Worm (Caenorhabditis elegans): ENCODE data around the gene dhs-19.

Gene dhs-19

DNA sequence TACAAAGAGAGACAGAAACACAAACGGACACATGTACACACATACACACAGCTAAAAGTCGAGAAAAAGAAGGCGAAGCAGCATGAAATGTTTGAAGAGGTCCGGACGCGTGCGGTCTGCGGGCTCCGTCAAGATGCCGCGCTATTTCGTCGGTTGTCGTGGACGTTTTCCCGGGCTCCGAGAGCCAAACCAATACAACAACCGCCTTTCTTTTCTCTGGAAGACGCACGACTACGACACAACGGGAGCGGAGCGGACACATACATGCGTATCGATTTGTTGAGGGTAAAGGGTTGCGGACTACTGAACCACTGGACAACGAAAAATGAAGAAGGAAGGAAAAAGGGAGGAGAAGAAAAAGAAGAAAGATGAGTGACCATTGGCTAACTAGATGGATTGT, 44.9 kb downstream of the dhs-19 start:
- TF ChIP-seq ces-1 (GFP tag; optimal IDR thresholded peaks at IDR 0.05) (peak; percentile 44), drap-1 (GFP tag; optimal IDR thresholded peaks at IDR 0.05) (peak; percentile 12), nhr-28 (tag; optimal IDR thresholded peaks at IDR 0.05) (no peak), sptf-1 (tag; optimal IDR thresholded peaks at IDR 0.05) (no peak), M03D4.4 (tag; optimal IDR thresholded peaks at IDR 0.05) (peak; percentile 4), tbx-8 (GFP tag; optimal IDR thresholded peaks at IDR 0.05) (no peak), mls-2 (tag; optimal IDR thresholded peaks at IDR 0.05) (peak; percentile 4), nhr-76 (tag; optimal IDR thresholded peaks at IDR 0.05) (no peak), bed-3 (GFP tag; optimal IDR thresholded peaks at IDR 0.05) (no peak)

DNA sequence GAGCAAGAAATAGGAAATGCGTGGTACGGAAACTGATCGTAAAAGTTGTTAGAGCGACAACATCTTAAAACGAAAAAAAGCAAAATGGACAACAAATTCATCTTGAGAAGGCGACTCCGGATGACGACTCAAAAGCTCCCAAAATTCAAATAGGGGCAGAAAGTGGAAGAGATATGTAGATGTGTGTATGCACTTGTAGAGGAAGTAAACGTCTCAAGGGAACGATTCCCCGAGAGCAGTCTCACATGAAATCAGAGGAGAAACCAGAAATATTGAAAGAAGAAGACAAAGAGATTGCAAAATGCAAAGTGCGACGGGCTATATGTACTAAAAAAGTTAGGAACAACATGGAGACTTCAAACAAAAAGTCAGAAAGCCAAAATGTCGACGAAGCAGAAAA, 46.8 kb downstream of the dhs-19 start, which contains the start of gene F57B7.2:
TSS of gene F57B7.2 (minus strand) at position 101 of the 400 bp plus-strand sequence.
- TF ChIP-seq ceh-43 (GFP tag; optimal IDR thresholded peaks at IDR 0.05) (no peak), bed-3 (GFP tag; optimal IDR thresholded peaks at IDR 0.05) (no peak), tbx-8 (GFP tag; optimal IDR thresholded peaks at IDR 0.05) (no peak), cnd-1 (tag; optimal IDR thresholded peaks at IDR 0.05) (no peak), lin-32 (GFP tag; optimal IDR thresholded peaks at IDR 0.05) (no peak), snpc-4 (tag; optimal IDR thresholded peaks at IDR 0.05) (no peak), ceh-39 (tag; optimal IDR thresholded peaks at IDR 0.05) (no peak), nhr-28 (tag; optimal IDR thresholded peaks at IDR 0.05) (no peak), mep-1 (tag; optimal IDR thresholded peaks at IDR 0.05) (no peak), ztf-11 (tag; optimal IDR thresholded peaks at IDR 0.05) (no peak), mls-2 (tag; optimal IDR thresholded peaks at IDR 0.05) (no peak), unc-39 (tag; optimal IDR thresholded peaks at IDR 0.05) (no peak), unc-120 (tag; optimal IDR thresholded peaks at IDR 0.05; ENCODE audit: poor library complexity, severe bottlenecking) (no peak)

DNA sequence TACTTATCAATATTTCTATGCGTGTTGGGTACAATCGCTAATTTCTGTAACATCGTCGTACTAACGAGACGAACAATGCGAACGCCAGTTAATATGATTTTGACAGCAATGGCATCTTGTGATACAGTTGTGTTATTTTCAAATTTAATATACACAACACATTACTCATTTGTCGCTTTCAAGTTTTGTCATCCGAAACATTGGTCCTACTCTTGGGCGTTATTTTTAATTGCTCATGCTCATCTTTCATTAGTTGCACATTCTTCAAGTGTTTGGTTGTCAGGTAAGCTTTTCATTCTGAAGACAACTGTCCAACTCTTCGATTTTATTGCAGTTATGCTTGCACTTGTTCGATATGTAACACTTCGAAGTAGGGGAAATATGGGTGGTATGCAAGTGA, 51.1 kb downstream of the dhs-19 start:
- TF ChIP-seq blmp-1 (tag; optimal IDR thresholded peaks at IDR 0.05) (no peak), elt-3 (tag; optimal IDR thresholded peaks at IDR 0.05) (no peak), mep-1 (tag; optimal IDR thresholded peaks at IDR 0.05) (no peak), unc-120 (tag; optimal IDR thresholded peaks at IDR 0.05; ENCODE audit: poor library complexity, severe bottlenecking) (no peak), bed-3 (GFP tag; optimal IDR thresholded peaks at IDR 0.05) (no peak), drap-1 (GFP tag; optimal IDR thresholded peaks at IDR 0.05) (no peak), nhr-237 (tag; optimal IDR thresholded peaks at IDR 0.05) (no peak), M03D4.4 (tag; optimal IDR thresholded peaks at IDR 0.05) (no peak), sptf-1 (tag; optimal IDR thresholded peaks at IDR 0.05) (no peak), nhr-28 (tag; optimal IDR thresholded peaks at IDR 0.05) (no peak), ceh-83 (GFP tag; optimal IDR thresholded peaks at IDR 0.05) (no peak)
